Worm (Caenorhabditis elegans): Measurements from ENCODE around the gene ogt-1.

ce11 chrIII:7166664-7167567 lies 13.3 kb upstream of the ogt-1 start:
- TF ChIP-seq nhr-10 (tag; optimal IDR thresholded peaks at IDR 0.05) (no peak), fkh-10 (GFP tag; optimal IDR thresholded peaks at IDR 0.05) (peak; percentile 21), aly-2 (tag; optimal IDR thresholded peaks at IDR 0.05) (no peak), lin-39 (tag; optimal IDR thresholded peaks at IDR 0.05) (no peak), nhr-77 (tag; optimal IDR thresholded peaks at IDR 0.05) (no peak), snpc-1.2 (GFP tag; IDR thresholded peaks at IDR 0.05) (no peak), nhr-42 (GFP tag; IDR thresholded peaks at IDR 0.05) (no peak), unc-62 (GFP tag; optimal IDR thresholded peaks at IDR 0.05 in 1 of 2) (no peak), unc-62 (tag; optimal IDR thresholded peaks at IDR 0.05) (no peak), ceh-28 (tag; optimal IDR thresholded peaks at IDR 0.05) (no peak)
